Fruit fly (Drosophila melanogaster) whole organism, embryonic: ENCODE data around the gene Nepl12.
A peak's percentile ranks its signal among the peaks of the same experiment; 100 is the strongest.

Source experiments
- Bgb ChIP-seq: fragments of 200-800 bp; sonication (Bioruptor generic); IDR thresholded peaks from 2 replicates; pipeline ENCODE4 v1.3.6; 2022; ENCODE audit warnings: missing biosample characterization, missing genetic modification characterization; ENCODE audit not compliant: partially characterized antibody
- CG10267 ChIP-seq: fragments of 200-800 bp; sonication (Bioruptor generic); optimal IDR thresholded peaks from 2 replicates; lab custom pipeline; 2018; ENCODE audit warnings: missing biosample characterization, mild to moderate bottlenecking, missing genetic modification characterization, moderate library complexity
- CG13287 ChIP-seq: fragments of 200-800 bp; sonication (Bioruptor generic); IDR thresholded peaks from 2 replicates; pipeline ENCODE4 v1.3.6; 2022; ENCODE audit warnings: missing biosample characterization, missing genetic modification characterization; ENCODE audit not compliant: partially characterized antibody
- CG13296 ChIP-seq: fragments of 200-800 bp; sonication (Bioruptor generic); optimal IDR thresholded peaks from 3 replicates; lab custom pipeline; 2018; ENCODE audit warnings: missing biosample characterization, mild to moderate bottlenecking, missing genetic modification characterization
- CG14710 ChIP-seq: fragments of 200-800 bp; sonication (Bioruptor generic); optimal IDR thresholded peaks from 3 replicates; lab custom pipeline; 2019; ENCODE audit warnings: missing biosample characterization, mild to moderate bottlenecking, missing genetic modification characterization, moderate library complexity
- CG14860 ChIP-seq: fragments of 200-800 bp; sonication (Bioruptor generic); IDR thresholded peaks from 3 replicates; pipeline ENCODE4 v1.3.6; 2022; ENCODE audit warnings: missing biosample characterization, missing genetic modification characterization; ENCODE audit not compliant: partially characterized antibody
- CG16813 ChIP-seq: fragments of 200-800 bp; sonication (Bioruptor generic); IDR thresholded peaks from 3 replicates; pipeline ENCODE4 v1.3.6; 2022; ENCODE audit warnings: missing biosample characterization, missing genetic modification characterization; ENCODE audit not compliant: partially characterized antibody
- CG17802 ChIP-seq: fragments of 200-800 bp; sonication (Bioruptor generic); optimal IDR thresholded peaks from 2 replicates; lab custom pipeline; 2018; ENCODE audit warnings: missing biosample characterization, mild to moderate bottlenecking, missing genetic modification characterization, moderate library complexity
- CG17912 ChIP-seq: fragments of 200-800 bp; sonication (Bioruptor generic); optimal IDR thresholded peaks from 2 replicates; lab custom pipeline; 2018; ENCODE audit warnings: missing biosample characterization, mild to moderate bottlenecking, missing genetic modification characterization
- CG1792 ChIP-seq: fragments of 200-800 bp; sonication (Bioruptor generic); optimal IDR thresholded peaks from 2 replicates; lab custom pipeline; 2016; ENCODE audit warnings: missing biosample characterization, missing genetic modification characterization
- CG2116 ChIP-seq: fragments of 200-800 bp; sonication (Bioruptor generic); optimal IDR thresholded peaks from 3 replicates; lab custom pipeline; 2018; ENCODE audit warnings: missing biosample characterization, mild to moderate bottlenecking, missing genetic modification characterization
- CG2129 ChIP-seq: fragments of 200-800 bp; sonication (Bioruptor generic); IDR thresholded peaks from 2 replicates; pipeline ENCODE4 v1.3.6; 2022; ENCODE audit warnings: missing biosample characterization, missing genetic modification characterization; ENCODE audit not compliant: partially characterized antibody
- CG34224 ChIP-seq: fragments of 200-800 bp; sonication (Bioruptor generic); IDR thresholded peaks from 3 replicates; pipeline ENCODE4 v1.3.6; 2022; ENCODE audit warnings: missing biosample characterization, missing genetic modification characterization; ENCODE audit not compliant: partially characterized antibody
- CG34376 ChIP-seq: fragments of 200-800 bp; sonication (Bioruptor generic); optimal IDR thresholded peaks from 2 replicates; lab custom pipeline; 2018; ENCODE audit warnings: missing biosample characterization, mild to moderate bottlenecking, missing genetic modification characterization
- CG34422 ChIP-seq: fragments of 200-800 bp; sonication (Bioruptor generic); IDR thresholded peaks from 3 replicates; pipeline ENCODE4 v1.3.6; 2022; ENCODE audit warnings: missing biosample characterization, missing genetic modification characterization
- CG3995 ChIP-seq: fragments of 200-800 bp; sonication (Bioruptor generic); optimal IDR thresholded peaks from 3 replicates; lab custom pipeline; 2016; ENCODE audit warnings: missing biosample characterization, missing genetic modification characterization
- CG4617 ChIP-seq: fragments of 200-800 bp; sonication (Bioruptor generic); optimal IDR thresholded peaks from 3 replicates; lab custom pipeline; 2016; ENCODE audit warnings: missing biosample characterization, missing genetic modification characterization, borderline replicate concordance
- CG6689 ChIP-seq: fragments of 200-800 bp; sonication (Bioruptor generic); IDR thresholded peaks from 2 replicates; pipeline ENCODE4 v1.3.6; 2022; ENCODE audit warnings: missing biosample characterization, missing genetic modification characterization
- CG9437 ChIP-seq: fragments of 200-800 bp; sonication (Bioruptor generic); optimal IDR thresholded peaks from 2 replicates; lab custom pipeline; 2018; ENCODE audit warnings: missing biosample characterization, mild to moderate bottlenecking, missing genetic modification characterization
- CG9932 ChIP-seq: fragments of 200-800 bp; sonication (Bioruptor generic); IDR thresholded peaks from 2 replicates; pipeline ENCODE4 v1.3.6; 2022; ENCODE audit warnings: missing biosample characterization, missing genetic modification characterization
- CkIIα-i1 ChIP-seq: fragments of 200-800 bp; sonication (Bioruptor generic); IDR thresholded peaks from 2 replicates; pipeline ENCODE4 v1.3.6; 2022; ENCODE audit warnings: missing biosample characterization, missing genetic modification characterization
- E2f2 ChIP-seq: fragments of 200-800 bp; sonication (Bioruptor generic); IDR thresholded peaks from 2 replicates; pipeline ENCODE4 v1.3.6; 2022; ENCODE audit warnings: missing biosample characterization, missing genetic modification characterization
- Ets97D ChIP-seq: fragments of 200-800 bp; sonication (Bioruptor generic); optimal IDR thresholded peaks from 3 replicates; lab custom pipeline; 2016; ENCODE audit warnings: missing biosample characterization, missing genetic modification characterization
- Fer1 ChIP-seq: fragments of 200-800 bp; sonication (Bioruptor generic); optimal IDR thresholded peaks from 2 replicates; lab custom pipeline; 2017; ENCODE audit warnings: missing biosample characterization, mild to moderate bottlenecking, missing genetic modification characterization
- HmgD ChIP-seq: fragments of 200-800 bp; sonication (Bioruptor generic); optimal IDR thresholded peaks from 3 replicates; lab custom pipeline; 2016; ENCODE audit warnings: missing biosample characterization, missing genetic modification characterization
- Lhr ChIP-seq: fragments of 200-800 bp; sonication (Bioruptor generic); optimal IDR thresholded peaks from 3 replicates; lab custom pipeline; 2017; ENCODE audit warnings: mild to moderate bottlenecking, missing biosample characterization, missing genetic modification reagents, missing genetic modification characterization
- MBD-R2 ChIP-seq: fragments of 200-800 bp; sonication (Bioruptor generic); IDR thresholded peaks from 2 replicates; pipeline ENCODE4 v1.3.6; 2022; ENCODE audit warnings: missing biosample characterization, missing genetic modification characterization
- Max ChIP-seq: fragments of 200-800 bp; sonication (Bioruptor generic); optimal IDR thresholded peaks from 2 replicates; lab custom pipeline; 2016; ENCODE audit warnings: missing biosample characterization, mild to moderate bottlenecking, missing genetic modification characterization
- Myb ChIP-seq: fragments of 200-800 bp; sonication (Bioruptor generic); optimal IDR thresholded peaks from 2 replicates; lab custom pipeline; 2016; ENCODE audit warnings: missing biosample characterization, missing genetic modification characterization
- NK7.1 ChIP-seq: fragments of 200-800 bp; sonication (Bioruptor generic); optimal IDR thresholded peaks from 3 replicates; lab custom pipeline; 2016; ENCODE audit warnings: missing biosample characterization, missing genetic modification characterization
- Scr ChIP-seq: fragments of 200-800 bp; sonication (Bioruptor generic); IDR thresholded peaks from 2 replicates; pipeline ENCODE4 v1.3.6; 2022; ENCODE audit warnings: missing biosample characterization, missing genetic modification characterization; ENCODE audit not compliant: partially characterized antibody
- YL-1 ChIP-seq: fragments of 200-800 bp; sonication (Bioruptor generic); optimal IDR thresholded peaks from 3 replicates; lab custom pipeline; 2017; ENCODE audit warnings: missing biosample characterization, mild to moderate bottlenecking, missing genetic modification characterization
- amos ChIP-seq: fragments of 200-800 bp; sonication (Bioruptor generic); IDR thresholded peaks from 2 replicates; pipeline ENCODE4 v1.3.6; 2022; ENCODE audit warnings: missing biosample characterization, missing genetic modification characterization; ENCODE audit not compliant: partially characterized antibody
- chif ChIP-seq, 2 experiments: fragments of 200-800 bp; sonication (Bioruptor generic); optimal IDR thresholded peaks; 3 replicates each; lab custom pipeline; 2016; ENCODE audit warnings: missing biosample characterization in 2 of 2, missing genetic modification characterization in 2 of 2
- dm ChIP-seq: fragments of 200-800 bp; sonication (Bioruptor generic); optimal IDR thresholded peaks from 3 replicates; lab custom pipeline; 2016; ENCODE audit warnings: missing biosample characterization, missing genetic modification characterization
- dmrt11E ChIP-seq: fragments of 200-800 bp; sonication (Bioruptor generic); optimal IDR thresholded peaks from 3 replicates; lab custom pipeline; 2018; ENCODE audit warnings: missing biosample characterization, mild to moderate bottlenecking, missing genetic modification characterization, moderate library complexity
- eve ChIP-seq, 2 experiments: fragments of >200 bp; optimal IDR thresholded peaks; 2 replicates each; lab custom pipeline; 2017; ENCODE audit warnings: missing biosample characterization in 2 of 2, missing genetic modification characterization in 2 of 2
- fd3F ChIP-seq: fragments of 200-800 bp; sonication (Bioruptor generic); optimal IDR thresholded peaks from 2 replicates; lab custom pipeline; 2018; ENCODE audit warnings: missing biosample characterization, mild to moderate bottlenecking, missing genetic modification characterization, moderate library complexity
- gcm ChIP-seq: fragments of 200-800 bp; sonication (Bioruptor generic); optimal IDR thresholded peaks from 2 replicates; lab custom pipeline; 2019; ENCODE audit warnings: missing biosample characterization, mild to moderate bottlenecking, missing genetic modification characterization, moderate library complexity
- hb ChIP-seq: fragments of 200-800 bp; sonication (Bioruptor generic); IDR thresholded peaks from 3 replicates; pipeline ENCODE4 v1.3.6; 2022; ENCODE audit warnings: missing biosample characterization, missing genetic modification characterization; ENCODE audit not compliant: partially characterized antibody
- hbn ChIP-seq: fragments of 200-800 bp; sonication (Bioruptor generic); IDR thresholded peaks from 2 replicates; pipeline ENCODE4 v1.3.6; 2022; ENCODE audit warnings: missing biosample characterization, missing genetic modification characterization; ENCODE audit not compliant: partially characterized antibody
- salm ChIP-seq: fragments of 200-800 bp; sonication (Bioruptor generic); optimal IDR thresholded peaks from 2 replicates; lab custom pipeline; 2018; ENCODE audit warnings: missing biosample characterization, mild to moderate bottlenecking, missing genetic modification characterization
- sna ChIP-seq: fragments of 200-800 bp; sonication (Bioruptor generic); IDR thresholded peaks from 2 replicates; pipeline ENCODE4 v1.3.6; 2022; ENCODE audit warnings: missing biosample characterization, missing genetic modification characterization; ENCODE audit not compliant: partially characterized antibody
- sqz ChIP-seq: fragments of 200-800 bp; sonication (Bioruptor generic); optimal IDR thresholded peaks from 3 replicates; lab custom pipeline; 2018; ENCODE audit warnings: missing biosample characterization, mild to moderate bottlenecking, missing genetic modification characterization
- stc ChIP-seq: fragments of 200-800 bp; sonication (Bioruptor generic); IDR thresholded peaks from 2 replicates; pipeline ENCODE4 v1.3.6; 2022; ENCODE audit warnings: missing biosample characterization, missing genetic modification characterization
- unc-4 ChIP-seq: fragments of 200-800 bp; sonication (Bioruptor generic); IDR thresholded peaks from 2 replicates; pipeline ENCODE4 v1.3.6; 2022; ENCODE audit warnings: missing biosample characterization, missing genetic modification characterization; ENCODE audit not compliant: partially characterized antibody

Nepl12 gene

DNA sequence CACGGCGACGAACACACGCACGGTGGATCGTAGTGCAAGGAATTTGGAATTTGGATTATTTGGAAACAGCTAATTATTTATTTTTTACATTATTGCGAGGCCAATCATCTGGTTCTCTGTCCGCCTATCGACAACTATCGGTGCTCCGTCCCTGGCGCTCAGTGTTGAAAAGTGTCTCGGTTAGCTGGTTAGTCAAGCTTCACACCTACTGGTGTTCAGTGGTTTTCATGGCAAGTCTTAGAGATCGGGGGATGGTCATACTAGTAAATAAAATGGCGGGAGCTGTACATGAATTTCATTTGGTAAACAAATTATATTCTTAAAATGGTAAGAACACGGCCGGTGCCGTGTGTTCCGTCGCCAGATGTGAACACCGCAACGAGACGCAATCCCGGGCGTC is 35.6 kb downstream of the Nepl12 start, which contains the start of the genes trbd and dmt (continued):
- TF ChIP-seq dm (peak; percentile 78), CkIIα-i1 (GFP tag; lab: Robert Waterston, UW) (no peak), HmgD (peak; percentile 90), gcm (GFP tag; lab: Kevin White, UChicago) (no peak), dmrt11E (tag; lab: Kevin White, UChicago) (peak; percentile 33), fd3F (GFP tag; lab: Kevin White, UChicago) (no peak), CG17912 (peak; percentile 56), CG16813 (no peak), chif (GFP tag; optimal IDR thresholded peaks at IDR 0.05; lab: Kevin White, UChicago) (peak; percentile 3 to 54), Max (GFP tag; lab: Kevin White, UChicago) (peak; percentile 28), CG13296 (no peak)

DNA sequence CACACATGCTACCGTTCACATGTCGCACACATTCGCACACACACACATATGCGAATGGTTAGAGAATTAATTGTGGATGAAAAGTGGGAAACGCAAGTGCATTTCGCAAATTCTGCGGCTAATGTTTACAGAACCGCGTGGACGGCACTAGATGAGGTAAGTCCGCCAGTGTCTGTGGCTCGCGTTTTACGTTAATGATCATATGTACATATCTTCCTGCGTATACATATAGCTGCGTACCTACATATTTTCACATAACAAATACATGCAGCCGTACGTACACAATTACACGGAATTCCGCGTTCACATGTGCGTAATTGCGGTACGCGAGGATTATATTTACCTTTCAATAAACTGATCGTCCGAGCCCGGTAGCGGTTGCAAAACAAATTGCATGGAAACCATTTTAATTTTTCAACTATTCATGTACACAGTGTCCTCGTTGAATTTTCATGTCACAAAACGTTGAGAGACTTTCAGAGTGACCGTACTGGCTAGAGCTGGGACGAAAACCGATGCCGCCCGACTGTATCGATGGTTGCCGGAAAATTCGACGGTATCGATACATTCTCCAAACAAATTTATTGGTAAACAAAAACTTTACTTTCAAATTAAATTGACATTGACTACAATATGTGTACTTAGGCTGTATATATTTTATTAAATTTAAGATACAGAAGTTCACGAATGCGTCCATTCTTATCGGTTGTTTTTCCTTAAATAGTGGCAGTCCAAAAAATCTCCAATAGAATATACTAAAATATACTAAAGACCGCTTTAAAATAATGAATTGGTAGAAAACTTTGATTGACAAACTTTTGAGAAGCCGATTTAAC is 50.0 kb downstream of the Nepl12 start, which contains the start of gene hyd:
Gene hyd, minus strand, starts transcription at position 495 of the 836 bp plus-strand sequence.
- TF ChIP-seq CG34376 (GFP tag; lab: Kevin White, UChicago) (peak; percentile 43), Ets97D (peak; percentile 51), Lhr (peak; percentile 54), eve (GFP tag; optimal IDR thresholded peaks at IDR 0.05; lab: Kevin White, UChicago) (no peak), CG34422 (peak; percentile 71; the same call in 1 of the 3 replicates), unc-4 (GFP tag; lab: Robert Waterston, UW) (peak; percentile 81), CG3995 (peak; percentile 45), CG4617 (GFP tag; lab: Kevin White, UChicago) (peak; percentile 88), sqz (GFP tag; lab: Kevin White, UChicago) (no peak), CG13287 (GFP tag; lab: Robert Waterston, UW) (peak; percentile 87), E2f2 (GFP tag; lab: Robert Waterston, UW) (peak; percentile 51; the same call in 1 of the 2 replicates), CG1792 (GFP tag; lab: Kevin White, UChicago) (peak; percentile 36), YL-1 (GFP tag; lab: Kevin White, UChicago) (peak; percentile 76), CG17802 (tag; lab: Kevin White, UChicago) (no peak), Fer1 (GFP tag; lab: Kevin White, UChicago) (peak; percentile 13), Bgb (peak; percentile 85), Myb (GFP tag; lab: Kevin White, UChicago) (peak; percentile 76), CG9932 (GFP tag; lab: Robert Waterston, UW) (peak; percentile 45), salm (tag; lab: Kevin White, UChicago) (no peak), stc (GFP tag; lab: Robert Waterston, UW) (no peak), CG2116 (GFP tag; lab: Kevin White, UChicago) (peak; percentile 80), Scr (GFP tag; lab: Robert Waterston, UW) (peak; percentile 88), CG14860 (GFP tag; lab: Robert Waterston, UW) (peak; percentile 66; the same call in 2 of the 3 replicates), hb (GFP tag; lab: Robert Waterston, UW) (peak; percentile 74; the same call in 2 of the 3 replicates), sna (GFP tag; lab: Robert Waterston, UW) (peak; percentile 83), CG17912 (no peak), CG34224 (GFP tag; lab: Robert Waterston, UW) (peak; percentile 74), NK7.1 (GFP tag; lab: Kevin White, UChicago) (no peak), CG10267 (tag; lab: Kevin White, UChicago) (peak; percentile 43), CG2129 (GFP tag; lab: Robert Waterston, UW) (peak; percentile 77), CG14710 (peak; percentile 63), amos (peak; percentile 90), hbn (GFP tag; lab: Robert Waterston, UW) (peak; percentile 73), CG9437 (GFP tag; lab: Kevin White, UChicago) (peak; percentile 83), MBD-R2 (GFP tag; lab: Robert Waterston, UW) (peak; percentile 54), CG6689 (GFP tag; lab: Robert Waterston, UW) (no peak), dm (peak; percentile 15)
